Worm (Caenorhabditis elegans): Measurements from ENCODE around the gene srx-108.

Gene srx-108

ce11 chrII:3665181-3665580 is 40.2 kb upstream of the srx-108 start:
- no peak for TF ChIP-seq T26A8.4 (GFP tag; IDR thresholded peaks at IDR 0.05)

ce11 chrII:3669315-3669714 is 36.1 kb upstream of the srx-108 start, which contains the start of gene srx-97:
Gene srx-97 (minus strand): TSS chrII:3669415.
- TF ChIP-seq madf-5 (GFP tag; IDR thresholded peaks at IDR 0.05) (0 out of 4 replicates have a peak, but pooled peaks of 1 of the 2 experiments have one; percentile 7), nhr-111 (GFP tag; optimal IDR thresholded peaks at IDR 0.05) (no peak)

- no peak for TF ChIP-seq lin-1 (GFP tag; IDR thresholded peaks at IDR 0.05)
- no peak for TF ChIP-seq T20F7.1 (GFP tag; optimal IDR thresholded peaks at IDR 0.05)
- no peak for TF ChIP-seq pqm-1 (tag; optimal IDR thresholded peaks at IDR 0.05)
- no peak for TF ChIP-seq lim-7 (GFP tag; IDR thresholded peaks at IDR 0.05)
- no peak for TF ChIP-seq saeg-2 (GFP tag; IDR thresholded peaks at IDR 0.05)
- no peak for TF ChIP-seq mxl-3 (GFP tag; optimal IDR thresholded peaks at IDR 0.05)
- no peak for TF ChIP-seq ceh-28 (tag; optimal IDR thresholded peaks at IDR 0.05)
- TF ChIP-seq unc-39 (tag; optimal IDR thresholded peaks at IDR 0.05): no peak
- no peak for TF ChIP-seq ama-1 (optimal IDR thresholded peaks at IDR 0.05)
- TF ChIP-seq unc-130 (GFP tag; optimal IDR thresholded peaks at IDR 0.05): no peak
Observed at ce11 chrII:3670956-3671355, 34.5 kb upstream of the srx-108 start, which contains the start of gene srx-98. Gene srx-98 (minus strand): TSS chrII:3671056.

- TF ChIP-seq pqm-1 (tag; optimal IDR thresholded peaks at IDR 0.05) (no peak), lin-13 (GFP tag; optimal IDR thresholded peaks at IDR 0.05) (no peak), daf-12 (tag; optimal IDR thresholded peaks at IDR 0.05) (no peak), dmd-9 (GFP tag; IDR thresholded peaks at IDR 0.05) (no peak), nhr-48 (tag; optimal IDR thresholded peaks at IDR 0.05) (no peak), dve-1 (tag; optimal IDR thresholded peaks at IDR 0.05; ENCODE audit: insufficient read depth) (no peak), lim-7 (GFP tag; IDR thresholded peaks at IDR 0.05) (no peak), zag-1 (tag; optimal IDR thresholded peaks at IDR 0.05) (no peak), ceh-62 (tag; optimal IDR thresholded peaks at IDR 0.05) (no peak), ceh-44 (GFP tag; IDR thresholded peaks at IDR 0.05) (no peak), T20F7.1 (GFP tag; optimal IDR thresholded peaks at IDR 0.05) (no peak), F49E8.2 (tag; optimal IDR thresholded peaks at IDR 0.05; ENCODE audit: borderline replicate concordance) (no peak), tra-1 (GFP tag; IDR thresholded peaks at IDR 0.05) (no peak), spr-3 (GFP tag; optimal IDR thresholded peaks at IDR 0.05) (no peak), ZK337.2 (GFP tag; IDR thresholded peaks at IDR 0.05) (no peak), mdt-29 (GFP tag; IDR thresholded peaks at IDR 0.05) (no peak), ctbp-1 (GFP tag; IDR thresholded peaks at IDR 0.05) (no peak)
Observed at ce11 chrII:3673493-3673892, 31.9 kb upstream of the srx-108 start, which contains the start of gene sea-1. Gene sea-1 (minus strand): TSS chrII:3673593.

ce11 chrII:3675176-3675575 is 30.2 kb upstream of the srx-108 start, which contains the start of gene F19B10.2:
Gene F19B10.2 (plus strand): TSS chrII:3675476.
- TF ChIP-seq nhr-11 (tag; optimal IDR thresholded peaks at IDR 0.05): no peak
- no peak for TF ChIP-seq ZK337.2 (GFP tag; IDR thresholded peaks at IDR 0.05)
- TF ChIP-seq tra-1 (GFP tag; IDR thresholded peaks at IDR 0.05): no peak
- TF ChIP-seq ceh-20 (GFP tag; IDR thresholded peaks at IDR 0.05): no peak
- no peak for TF ChIP-seq ceh-82 (tag; optimal IDR thresholded peaks at IDR 0.05)
- no peak for TF ChIP-seq nhr-10 (tag; optimal IDR thresholded peaks at IDR 0.05)
- no peak for TF ChIP-seq T20F7.1 (GFP tag; optimal IDR thresholded peaks at IDR 0.05)
- TF ChIP-seq fkh-10 (GFP tag; optimal IDR thresholded peaks at IDR 0.05): no peak
- no peak for TF ChIP-seq lin-29 (GFP tag; IDR thresholded peaks at IDR 0.05)
- TF ChIP-seq sdz-12 (GFP tag; optimal IDR thresholded peaks at IDR 0.05): no peak
- TF ChIP-seq Y75B8A.6 (GFP tag; IDR thresholded peaks at IDR 0.05): no peak
- TF ChIP-seq lir-3 (tag; optimal IDR thresholded peaks at IDR 0.05): no peak
- TF ChIP-seq unc-62 (GFP tag; optimal IDR thresholded peaks at IDR 0.05 in 1 of 2): no peak
- no peak for TF ChIP-seq unc-62 (tag; optimal IDR thresholded peaks at IDR 0.05)
- TF ChIP-seq cey-2 (tag; optimal IDR thresholded peaks at IDR 0.05; ENCODE audit: borderline replicate concordance, insufficient read depth): no peak
- TF ChIP-seq F26F4.8 (GFP tag; conservative IDR thresholded peaks at IDR 0.05): no peak
- TF ChIP-seq F49E8.2 (tag; optimal IDR thresholded peaks at IDR 0.05; ENCODE audit: borderline replicate concordance): no peak
- no peak for TF ChIP-seq lsy-2 (tag; optimal IDR thresholded peaks at IDR 0.05)
- no peak for TF ChIP-seq mxl-2 (GFP tag; conservative IDR thresholded peaks at IDR 0.05)
- TF ChIP-seq lin-39 (tag; optimal IDR thresholded peaks at IDR 0.05): no peak
- TF ChIP-seq ctbp-1 (GFP tag; IDR thresholded peaks at IDR 0.05): no peak
